Worm (Caenorhabditis elegans) whole organism, early embryonic: Measurements from ENCODE around the gene Y113G7B.27.

Experiments used
- B0310.2 ChIP-seq: sonication (generic microtip); optimal IDR thresholded peaks from 2 replicates; lab custom pipeline; 2016; ENCODE audit warnings: mild to moderate bottlenecking, missing genetic modification characterization, missing compliant biosample characterization
- F13C5.2 ChIP-seq: sonication (generic microtip); optimal IDR thresholded peaks from 2 replicates; lab custom pipeline; 2017; ENCODE audit warnings: mild to moderate bottlenecking, missing genetic modification characterization, inconsistent platforms, missing compliant biosample characterization
- ama-1 ChIP-seq: fragments of 150-350 bp; optimal IDR thresholded peaks from 2 replicates; lab custom pipeline; 2014
- ceh-13 ChIP-seq: fragments of 200-800 bp; sonication (Bioruptor generic); optimal IDR thresholded peaks from 2 replicates; lab custom pipeline; 2018; ENCODE audit warnings: mild to moderate bottlenecking, missing genetic modification characterization, missing compliant biosample characterization
- ceh-36 ChIP-seq: sonication (generic microtip); optimal IDR thresholded peaks from 2 replicates; lab custom pipeline; 2016; ENCODE audit warnings: missing genetic modification characterization, inconsistent platforms, missing compliant biosample characterization
- ets-7 ChIP-seq: sonication (generic microtip); optimal IDR thresholded peaks from 2 replicates; lab custom pipeline; 2016; ENCODE audit warnings: missing genotype, missing genetic modification characterization, missing compliant biosample characterization
- flt-1 ChIP-seq: fragments of 200-800 bp; sonication (Bioruptor generic); IDR thresholded peaks from 2 replicates; pipeline ENCODE4 v1.3.6; 2022; ENCODE audit warnings: missing genetic modification characterization, missing compliant biosample characterization
- hmg-4 ChIP-seq: fragments of 200-800 bp; sonication (Bioruptor generic); optimal IDR thresholded peaks from 2 replicates; lab custom pipeline; 2018; ENCODE audit warnings: mild to moderate bottlenecking, missing genetic modification characterization, missing compliant biosample characterization
- pes-1 ChIP-seq: fragments of 200-800 bp; sonication (Bioruptor generic); IDR thresholded peaks from 2 replicates; pipeline ENCODE4 v1.3.6; 2022; ENCODE audit warnings: missing genetic modification reagents, missing genetic modification characterization, missing compliant biosample characterization
- scrt-1 ChIP-seq: fragments of 200-800 bp; sonication (Bioruptor generic); IDR thresholded peaks from 2 replicates; pipeline ENCODE4 v1.3.6; 2022; ENCODE audit warnings: missing genetic modification characterization, missing compliant biosample characterization
- tbx-11 ChIP-seq: fragments of 200-800 bp; sonication (Bioruptor generic); IDR thresholded peaks from 2 replicates; pipeline ENCODE4 v1.3.6; 2022; ENCODE audit warnings: missing genetic modification characterization, missing compliant biosample characterization
- tbx-37 ChIP-seq: fragments of 200-800 bp; sonication (Bioruptor generic); conservative IDR thresholded peaks from 2 replicates; pipeline ENCODE4 v1.3.6; 2022; ENCODE audit warnings: missing genetic modification reagents, missing genetic modification characterization, missing compliant biosample characterization

ce11 chrV:20196671-20197070 lies 4.0 kb downstream of the Y113G7B.27 start, which contains the start of gene ftr-1:
- no peak for TF ChIP-seq tbx-37
- no peak for TF ChIP-seq tbx-11 (GFP tag; lab: Robert Waterston, UW)
- TF ChIP-seq flt-1 (GFP tag; lab: Robert Waterston, UW): no peak
- TF ChIP-seq ets-7 (tag; lab: Kevin White, UChicago): no peak
- no peak for TF ChIP-seq scrt-1 (GFP tag; lab: Robert Waterston, UW)
- no peak for TF ChIP-seq ama-1 (lab: Kevin White, UChicago)
- no peak for TF ChIP-seq hmg-4
- no peak for TF ChIP-seq ceh-36 (tag; lab: Kevin White, UChicago)
- TF ChIP-seq ceh-13 (GFP tag; lab: Kevin White, UChicago): no peak
- TF ChIP-seq F13C5.2 (tag; lab: Kevin White, UChicago): no peak
- TF ChIP-seq B0310.2 (tag; lab: Kevin White, UChicago): no peak
- TF ChIP-seq pes-1 (GFP tag; lab: Robert Waterston, UW): no peak
